Worm (Caenorhabditis elegans): ENCODE measurements around the gene Y38H6C.21.
"Not testable (repeated sequence)": the region's sequence is repeated elsewhere in the genome, so short reads cannot be mapped to it uniquely, and the experiment has no call there.

Y38H6C.21 gene

DNA sequence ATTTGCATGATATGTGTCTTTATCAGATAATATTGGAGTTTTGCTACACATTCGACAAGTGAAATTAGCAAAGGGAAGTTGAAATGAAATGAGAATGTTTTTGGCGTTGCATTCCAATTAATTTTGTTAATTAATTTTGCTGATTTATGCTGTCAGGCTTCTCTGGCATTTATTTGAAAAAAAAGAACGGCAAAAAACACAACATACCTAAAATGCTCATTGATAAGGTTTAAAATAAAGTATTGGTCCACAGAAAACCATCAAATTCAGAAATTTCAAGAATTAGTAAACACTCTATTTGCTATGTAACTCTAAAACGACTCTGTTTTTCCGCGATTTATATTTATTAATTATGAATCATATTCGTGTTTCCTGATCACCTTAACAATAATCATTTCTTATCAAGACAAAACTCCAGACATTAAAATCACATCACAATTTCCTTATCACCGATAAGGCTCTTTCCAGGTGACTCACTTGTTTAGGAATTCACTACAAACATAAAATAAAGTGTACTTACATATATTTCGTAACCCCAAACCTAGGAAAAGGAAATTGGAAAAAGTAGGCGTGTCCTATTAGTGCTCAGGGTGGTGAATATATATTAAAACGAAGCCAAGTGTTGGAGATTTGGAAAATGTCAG is 29.1 kb downstream of the Y38H6C.21 start, which contains the start of the genes srh-166 and Y38H6C.24:
Gene srh-166 (minus strand): TSS at position 51 of the 644 bp plus-strand sequence.
Gene Y38H6C.24 (plus strand): TSS at position 620 of the 644 bp plus-strand sequence.
- no peak for TF ChIP-seq W03F9.2 (tag; optimal IDR thresholded peaks at IDR 0.05)
- no peak for TF ChIP-seq dao-5 (tag; optimal IDR thresholded peaks at IDR 0.05)

DNA sequence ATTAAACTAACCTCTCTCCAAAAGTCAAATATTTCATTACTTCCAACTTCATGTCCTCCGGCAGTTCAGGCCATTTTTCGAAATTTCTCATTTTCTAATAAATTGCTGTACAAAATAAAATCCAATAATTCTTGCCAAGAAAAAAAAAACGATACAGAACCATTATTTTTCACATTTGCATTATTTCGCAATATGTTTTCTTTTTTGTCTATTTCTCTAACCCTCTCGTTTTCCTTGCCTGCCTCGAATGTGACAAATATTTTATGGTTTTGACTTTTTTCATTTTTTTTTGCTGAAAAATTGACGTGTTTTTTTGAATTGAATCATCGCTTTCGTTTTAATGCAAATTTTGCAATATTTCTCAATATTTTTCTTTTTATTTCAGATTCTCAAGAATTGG is 32.8 kb downstream of the Y38H6C.21 start, which contains the start of the genes Y38H6C.9 and fbxa-150:
Gene Y38H6C.9 (minus strand): TSS at position 52 of the 400 bp plus-strand sequence.
Gene fbxa-150 (plus strand): TSS at position 380 of the 400 bp plus-strand sequence.
- no peak for TF ChIP-seq W03F9.2 (tag; optimal IDR thresholded peaks at IDR 0.05)
- TF ChIP-seq him-1 (tag; optimal IDR thresholded peaks at IDR 0.05), result no peak
- no peak for TF ChIP-seq dao-5 (tag; optimal IDR thresholded peaks at IDR 0.05)

DNA sequence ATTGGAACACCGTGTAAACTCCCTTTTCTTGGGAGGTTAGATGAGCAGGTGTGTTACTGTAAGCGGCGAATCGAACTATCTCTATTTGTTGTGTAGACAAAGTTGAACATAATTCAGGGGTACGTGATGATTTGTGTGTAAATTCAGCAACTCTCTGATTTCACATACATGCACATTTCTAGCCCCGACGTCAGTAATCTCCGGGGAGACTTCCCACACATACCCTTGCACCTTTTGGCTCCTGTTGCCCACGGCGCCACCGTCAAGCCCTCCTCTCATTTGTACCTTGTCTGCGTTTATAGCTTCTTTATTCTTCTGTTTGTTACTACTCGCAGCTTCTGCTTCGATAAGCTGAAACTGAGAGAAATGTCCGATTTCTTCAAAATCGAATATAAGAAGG is 36.1 kb downstream of the Y38H6C.21 start, which contains the start of gene Y38H6C.25:
Gene Y38H6C.25 (plus strand): TSS at position 301 of the 400 bp plus-strand sequence.
- TF ChIP-seq dao-5 (tag; optimal IDR thresholded peaks at IDR 0.05) (no peak), him-1 (tag; optimal IDR thresholded peaks at IDR 0.05) (no peak), W03F9.2 (tag; optimal IDR thresholded peaks at IDR 0.05) (no peak)

DNA sequence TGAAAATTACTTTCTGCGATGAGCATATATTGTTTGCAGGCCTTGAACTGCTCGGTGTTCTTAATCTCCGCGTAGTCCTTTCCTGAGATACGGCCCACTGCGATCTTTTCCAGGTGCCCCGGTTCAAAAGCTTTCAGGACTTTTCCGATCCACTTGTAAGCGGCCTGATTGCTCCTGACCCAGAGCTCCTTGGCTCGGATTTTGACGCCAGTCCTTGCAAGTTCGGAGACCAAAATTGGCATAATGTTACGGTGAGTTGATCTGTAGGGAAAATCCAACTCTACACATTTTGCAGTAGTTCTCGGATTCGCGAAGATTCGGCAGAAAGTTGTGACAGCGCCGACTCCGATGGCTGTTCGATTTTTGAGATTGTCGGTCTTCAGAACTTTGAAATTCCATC is 38.1 kb downstream of the Y38H6C.21 start:
- no peak for TF ChIP-seq dao-5 (tag; optimal IDR thresholded peaks at IDR 0.05)
- no peak for TF ChIP-seq W03F9.2 (tag; optimal IDR thresholded peaks at IDR 0.05)
- no peak for TF ChIP-seq him-1 (tag; optimal IDR thresholded peaks at IDR 0.05)

DNA sequence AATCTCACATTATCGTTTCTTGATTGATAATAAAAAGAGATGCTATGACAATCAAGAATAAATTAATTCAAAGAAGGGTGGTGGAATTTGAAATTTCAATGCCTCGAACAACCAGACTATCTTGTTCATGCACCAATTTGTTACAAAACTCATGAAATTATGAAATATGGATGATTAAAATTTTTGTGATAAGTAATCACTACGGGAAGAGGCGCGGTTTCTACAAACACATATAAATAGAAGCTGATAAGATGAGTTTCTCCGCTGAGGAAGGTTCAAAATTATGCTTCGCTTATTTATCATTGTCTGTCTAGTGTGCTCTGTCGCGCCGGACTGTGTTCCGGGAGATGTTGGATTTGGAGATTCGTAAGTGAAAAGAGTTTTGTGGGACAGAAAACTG is 40.6 kb downstream of the Y38H6C.21 start:
- no peak for TF ChIP-seq W03F9.2 (tag; optimal IDR thresholded peaks at IDR 0.05)
- TF ChIP-seq him-1 (tag; optimal IDR thresholded peaks at IDR 0.05), result no peak
- no peak for TF ChIP-seq dao-5 (tag; optimal IDR thresholded peaks at IDR 0.05)

DNA sequence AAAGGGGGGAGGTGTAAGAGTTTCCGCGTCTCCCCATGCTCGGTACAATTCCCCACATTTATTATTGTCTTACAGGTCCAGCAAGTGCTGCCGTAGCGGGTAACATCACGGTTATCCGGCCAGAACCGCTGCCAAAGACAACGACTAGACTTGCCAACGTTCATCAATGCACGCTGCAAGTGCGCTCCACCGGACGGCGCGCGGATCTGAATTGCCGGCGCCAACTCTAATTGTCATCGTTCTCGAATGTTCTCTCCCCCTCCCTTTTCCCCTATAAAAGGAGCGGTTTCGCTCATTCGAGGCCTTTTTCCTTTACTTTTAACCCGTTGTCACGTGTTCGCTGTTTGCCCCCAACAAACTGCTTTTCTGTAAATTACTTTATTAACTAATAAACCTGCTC is 41.4 kb downstream of the Y38H6C.21 start, which contains the start of gene Y38H6C.8:
Gene Y38H6C.8 (plus strand): TSS at position 301 of the 400 bp plus-strand sequence.
- not testable (repeated sequence) for TF ChIP-seq dao-5, him-1, W03F9.2 (tag; optimal IDR thresholded peaks at IDR 0.05)

DNA sequence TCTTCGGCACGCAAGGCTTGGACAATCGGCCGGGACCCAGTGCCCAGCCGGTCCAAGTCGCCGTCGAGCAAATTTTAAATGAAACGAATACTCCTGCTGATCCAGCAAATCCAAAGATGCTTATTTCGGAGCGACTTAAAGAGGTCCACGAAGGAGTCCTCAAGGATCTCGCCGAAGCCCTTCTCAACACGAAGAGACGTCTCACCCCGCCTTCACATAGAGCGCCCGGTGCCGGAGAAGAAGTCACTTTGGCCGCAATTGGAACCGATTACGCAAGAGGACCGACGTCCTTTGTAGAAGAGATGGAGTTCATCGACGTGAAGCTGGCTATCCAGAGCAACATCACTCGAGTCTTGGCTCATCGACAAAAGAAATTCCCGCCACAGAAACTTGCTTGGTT is 45.6 kb downstream of the Y38H6C.21 start:
- TF ChIP-seq dao-5 (tag; optimal IDR thresholded peaks at IDR 0.05), result no peak
- TF ChIP-seq him-1 (tag; optimal IDR thresholded peaks at IDR 0.05), result no peak
- no peak for TF ChIP-seq W03F9.2 (tag; optimal IDR thresholded peaks at IDR 0.05)

DNA sequence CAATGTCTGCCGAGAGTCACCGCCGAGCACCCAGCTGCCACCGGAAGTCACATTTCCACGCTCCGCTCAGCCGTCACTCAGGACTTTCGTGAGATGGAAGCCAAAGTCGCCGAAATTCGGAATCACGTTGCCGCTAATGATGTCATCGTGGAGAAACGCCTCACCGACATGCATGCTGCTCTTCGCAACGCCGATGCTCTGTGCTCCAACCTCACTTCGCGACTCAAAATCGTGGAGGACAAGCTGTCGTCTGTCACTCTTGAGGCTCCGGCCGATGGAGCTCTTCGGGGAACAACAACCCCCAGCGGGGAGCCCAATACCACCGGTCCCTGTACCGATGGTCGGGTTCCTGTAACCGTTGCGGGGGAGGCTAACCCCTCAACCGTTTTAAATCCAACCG is 48.5 kb downstream of the Y38H6C.21 start:
- no peak for TF ChIP-seq dao-5 (tag; optimal IDR thresholded peaks at IDR 0.05)
- no peak for TF ChIP-seq him-1 (tag; optimal IDR thresholded peaks at IDR 0.05)
- no peak for TF ChIP-seq W03F9.2 (tag; optimal IDR thresholded peaks at IDR 0.05)

DNA sequence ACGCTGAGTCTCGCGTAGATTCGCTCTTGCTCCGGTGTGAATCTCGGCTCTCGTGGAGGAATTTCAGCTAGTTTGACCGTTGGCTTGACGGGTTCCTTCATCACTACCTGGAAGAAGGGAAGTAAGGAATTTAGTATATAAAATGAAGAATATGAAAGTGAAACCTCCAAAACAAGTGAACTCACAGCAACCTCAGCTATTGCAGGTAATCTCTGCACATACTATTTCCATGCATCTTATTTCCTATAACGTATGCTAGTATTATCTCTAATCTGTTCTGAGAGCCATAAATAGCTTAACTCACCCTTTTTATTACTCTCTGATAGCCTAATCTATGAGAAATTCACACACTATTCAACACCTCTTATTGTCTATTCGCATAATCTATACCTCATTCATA is 50.1 kb downstream of the Y38H6C.21 start, which contains the start of gene Y38H6C.4:
Gene Y38H6C.4 (minus strand): TSS at position 101 of the 400 bp plus-strand sequence.
- TF ChIP-seq him-1 (tag; optimal IDR thresholded peaks at IDR 0.05) (no peak), W03F9.2 (tag; optimal IDR thresholded peaks at IDR 0.05) (no peak), dao-5 (tag; optimal IDR thresholded peaks at IDR 0.05) (no peak)

Measured in whole organism, L4/young adult.